Worm (Caenorhabditis elegans) whole organism, young adult: Measurements from ENCODE around the gene T28A11.13.

ENCODE experiments used
- C06A6.2 ChIP-seq: fragments of 200-800 bp; sonication (Bioruptor generic); conservative IDR thresholded peaks from 2 replicates; pipeline ENCODE4 v1.3.6; 2022; ENCODE audit warnings: missing genetic modification characterization, missing compliant biosample characterization
- F10E7.11 ChIP-seq: sonication (generic microtip); optimal IDR thresholded peaks from 2 replicates; lab custom pipeline; 2017; ENCODE audit warnings: mild to moderate bottlenecking, missing genetic modification characterization, moderate library complexity, missing compliant biosample characterization
- F22D6.2 ChIP-seq: sonication (generic microtip); optimal IDR thresholded peaks from 2 replicates; lab custom pipeline; 2016; ENCODE audit warnings: mild to moderate bottlenecking, missing genetic modification characterization, missing compliant biosample characterization
- F49E8.2 ChIP-seq: sonication (generic microtip); optimal IDR thresholded peaks from 3 replicates; lab custom pipeline; 2017; ENCODE audit warnings: missing genetic modification characterization, mild to moderate bottlenecking, missing compliant biosample characterization, antibody characterized with exemption, moderate library complexity; ENCODE audit not compliant: insufficient read depth
- F57A8.1 ChIP-seq: fragments of 200-800 bp; sonication (Bioruptor generic); optimal IDR thresholded peaks from 2 replicates; lab custom pipeline; 2018; ENCODE audit warnings: mild to moderate bottlenecking, missing genetic modification characterization, moderate library complexity, missing compliant biosample characterization
- K12H6.12 ChIP-seq: fragments of 200-800 bp; sonication (Bioruptor generic); optimal IDR thresholded peaks from 2 replicates; lab custom pipeline; 2018; ENCODE audit warnings: mild to moderate bottlenecking, missing genetic modification characterization, missing compliant biosample characterization
- T07F8.4 ChIP-seq: sonication (generic microtip); optimal IDR thresholded peaks from 2 replicates; lab custom pipeline; 2016; ENCODE audit warnings: mild to moderate bottlenecking, missing genetic modification characterization, moderate library complexity, missing compliant biosample characterization
- T26A5.8 ChIP-seq: sonication (generic microtip); optimal IDR thresholded peaks from 2 replicates; lab custom pipeline; 2016; ENCODE audit warnings: missing genetic modification characterization, missing compliant biosample characterization
- Y56A3A.18 ChIP-seq: fragments of 200-800 bp; sonication (Bioruptor generic); IDR thresholded peaks from 2 replicates; pipeline ENCODE4 v1.3.6; 2022; ENCODE audit warnings: missing genetic modification reagents, missing genetic modification characterization, missing compliant biosample characterization
- Y79H2A.3 ChIP-seq: fragments of 200-800 bp; sonication (Bioruptor generic); conservative IDR thresholded peaks from 2 replicates; pipeline ENCODE4 v1.3.6; 2022; ENCODE audit warnings: missing genetic modification reagents, missing genetic modification characterization, missing compliant biosample characterization
- ama-1 ChIP-seq, 3 experiments: fragments of 150-350 bp in 1 of 3; sonication (generic microtip) in 2 of 3; optimal IDR thresholded peaks; 2 replicates each; lab custom pipeline; 2014 to 2018; ENCODE audit warnings: missing biosample characterization in 2 of 3, missing genetic modification characterization in 2 of 3, missing genetic modification reagents in 2 of 3
- athp-1 ChIP-seq: sonication (generic microtip); optimal IDR thresholded peaks from 2 replicates; lab custom pipeline; 2017; ENCODE audit warnings: mild to moderate bottlenecking, missing genetic modification characterization, missing compliant biosample characterization
- bed-1 ChIP-seq: fragments of 200-800 bp; sonication (Bioruptor generic); IDR thresholded peaks from 2 replicates; pipeline ENCODE4 v1.3.6; 2022; ENCODE audit warnings: missing genetic modification reagents, missing genetic modification characterization, missing compliant biosample characterization
- ceh-27 ChIP-seq: fragments of 200-800 bp; sonication (Bioruptor generic); optimal IDR thresholded peaks from 2 replicates; lab custom pipeline; 2018; ENCODE audit warnings: mild to moderate bottlenecking, missing genetic modification characterization, moderate library complexity, missing compliant biosample characterization
- ceh-79 ChIP-seq: sonication (generic microtip); optimal IDR thresholded peaks from 2 replicates; lab custom pipeline; 2017; ENCODE audit warnings: mild to moderate bottlenecking, missing genetic modification characterization, missing compliant biosample characterization
- ceh-91 ChIP-seq: fragments of 200-800 bp; sonication (Bioruptor generic); IDR thresholded peaks from 2 replicates; pipeline ENCODE4 v1.3.6; 2022; ENCODE audit warnings: missing genetic modification reagents, missing genetic modification characterization, missing compliant biosample characterization
- egl-18 ChIP-seq: fragments of 200-800 bp; sonication (Bioruptor generic); IDR thresholded peaks from 2 replicates; pipeline ENCODE4 v1.3.6; 2022; ENCODE audit warnings: missing genetic modification reagents, missing genetic modification characterization, missing compliant biosample characterization
- egrh-3 ChIP-seq: fragments of 200-800 bp; sonication (Bioruptor generic); IDR thresholded peaks from 2 replicates; pipeline ENCODE4 v1.3.6; 2022; ENCODE audit warnings: missing genetic modification reagents, missing genetic modification characterization, missing compliant biosample characterization
- fkh-3 ChIP-seq: sonication (generic microtip); optimal IDR thresholded peaks from 2 replicates; lab custom pipeline; 2016; ENCODE audit warnings: mild to moderate bottlenecking, missing genetic modification characterization, missing compliant biosample characterization
- him-1 ChIP-seq: sonication (generic microtip); optimal IDR thresholded peaks from 2 replicates; lab custom pipeline; 2016; ENCODE audit warnings: missing genotype, missing genetic modification reagents, missing genetic modification characterization, missing compliant biosample characterization
- hmg-1.2 ChIP-seq: fragments of 200-800 bp; sonication (Bioruptor generic); IDR thresholded peaks from 2 replicates; pipeline ENCODE4 v1.3.6; 2022; ENCODE audit warnings: missing genetic modification reagents, missing genetic modification characterization, missing compliant biosample characterization
- hmg-20 ChIP-seq: fragments of 200-800 bp; sonication (Bioruptor generic); IDR thresholded peaks from 2 replicates; pipeline ENCODE4 v1.3.6; 2022; ENCODE audit warnings: missing genetic modification reagents, missing genetic modification characterization, missing compliant biosample characterization
- hrde-1 ChIP-seq: sonication (generic microtip); optimal IDR thresholded peaks from 2 replicates; lab custom pipeline; 2016; ENCODE audit warnings: missing genetic modification characterization, mild to moderate bottlenecking, missing compliant biosample characterization, moderate library complexity, missing genotype, missing genetic modification reagents, borderline replicate concordance
- let-526 ChIP-seq: fragments of 200-800 bp; sonication (Bioruptor generic); IDR thresholded peaks from 2 replicates; pipeline ENCODE4 v1.3.6; 2022; ENCODE audit warnings: missing genetic modification reagents, missing genetic modification characterization, missing compliant biosample characterization
- lin-35 ChIP-seq, 3 experiments: fragments of 150-350 bp in 2 of 3; sonication (generic microtip) in 1 of 3; optimal IDR thresholded peaks; 2 replicates each; lab custom pipeline; 2014 to 2018; ENCODE audit warnings: missing biosample characterization in 3 of 3, missing genetic modification characterization in 3 of 3, missing genetic modification reagents in 3 of 3
- madf-10 ChIP-seq: sonication (generic microtip); optimal IDR thresholded peaks from 2 replicates; lab custom pipeline; 2016; ENCODE audit warnings: mild to moderate bottlenecking, missing genetic modification characterization, missing compliant biosample characterization
- madf-6 ChIP-seq: fragments of 200-800 bp; sonication (Bioruptor generic); IDR thresholded peaks from 2 replicates; pipeline ENCODE4 v1.3.6; 2022; ENCODE audit warnings: missing genetic modification reagents, missing genetic modification characterization, missing compliant biosample characterization
- nfyb-1 ChIP-seq: fragments of 200-800 bp; sonication (Bioruptor generic); IDR thresholded peaks from 2 replicates; pipeline ENCODE4 v1.3.6; 2022; ENCODE audit warnings: missing genetic modification reagents, missing genetic modification characterization, missing compliant biosample characterization
- nhr-120 ChIP-seq: fragments of 200-800 bp; sonication (Bioruptor generic); IDR thresholded peaks from 2 replicates; pipeline ENCODE4 v1.3.6; 2022; ENCODE audit warnings: missing genetic modification characterization, missing compliant biosample characterization
- pbrm-1 ChIP-seq: fragments of 200-800 bp; sonication (Bioruptor generic); IDR thresholded peaks from 2 replicates; pipeline ENCODE4 v1.3.6; 2022; ENCODE audit warnings: missing genetic modification reagents, missing genetic modification characterization, missing compliant biosample characterization
- rec-8 ChIP-seq, 2 experiments: sonication (generic microtip); optimal IDR thresholded peaks; 2 replicates each; lab custom pipeline; 2016; ENCODE audit warnings: mild to moderate bottlenecking in 2 of 2, missing genetic modification characterization in 2 of 2, missing genetic modification reagents in 2 of 2, missing genotype in 2 of 2, missing biosample characterization in 1 of 2, missing compliant biosample characterization in 1 of 2, moderate library complexity in 1 of 2
- snpc-1.3 ChIP-seq: sonication (generic microtip); optimal IDR thresholded peaks from 2 replicates; lab custom pipeline; 2017; ENCODE audit warnings: missing genetic modification characterization, mild to moderate bottlenecking, missing compliant biosample characterization, antibody characterized with exemption, moderate library complexity, missing genotype, missing genetic modification reagents; ENCODE audit not compliant: insufficient read depth
- somi-1 ChIP-seq: fragments of 200-800 bp; sonication (Bioruptor generic); optimal IDR thresholded peaks from 2 replicates; lab custom pipeline; 2018; ENCODE audit warnings: mild to moderate bottlenecking, missing genetic modification characterization, missing compliant biosample characterization
- tbx-9 ChIP-seq: sonication (generic microtip); optimal IDR thresholded peaks from 2 replicates; lab custom pipeline; 2016; ENCODE audit warnings: borderline replicate concordance, missing genetic modification characterization, inconsistent platforms, missing compliant biosample characterization
- unc-62 ChIP-seq: fragments of 150-350 bp; optimal IDR thresholded peaks from 2 replicates; lab custom pipeline; 2014; ENCODE audit warnings: missing biosample characterization, missing genetic modification reagents, missing genetic modification characterization
- ztf-18 ChIP-seq: sonication (generic microtip); optimal IDR thresholded peaks from 2 replicates; lab custom pipeline; 2016; ENCODE audit warnings: missing genotype, mild to moderate bottlenecking, missing genetic modification characterization, missing compliant biosample characterization
- ztf-22 ChIP-seq: fragments of 200-800 bp; sonication (Bioruptor generic); optimal IDR thresholded peaks from 2 replicates; lab custom pipeline; 2018; ENCODE audit warnings: mild to moderate bottlenecking, missing genetic modification characterization, moderate library complexity, missing compliant biosample characterization
- ztf-25 ChIP-seq: fragments of 200-800 bp; sonication (Bioruptor generic); IDR thresholded peaks from 2 replicates; pipeline ENCODE4 v1.3.6; 2022; ENCODE audit warnings: missing genetic modification reagents, missing genetic modification characterization, missing compliant biosample characterization
- ztf-26 ChIP-seq: sonication (generic microtip); optimal IDR thresholded peaks from 2 replicates; lab custom pipeline; 2017; ENCODE audit warnings: missing genetic modification characterization, missing compliant biosample characterization
- ztf-28 ChIP-seq: fragments of 200-800 bp; sonication (Bioruptor generic); IDR thresholded peaks from 2 replicates; pipeline ENCODE4 v1.3.6; 2022; ENCODE audit warnings: missing genetic modification reagents, missing genetic modification characterization, missing compliant biosample characterization

The T28A11.13 gene

ce11 chrV:3250153-3250552 is at the start of gene T28A11.13:
Gene T28A11.13 (minus strand): TSS chrV:3250253.
- TF ChIP-seq fkh-3 (tag; lab: Kevin White, UChicago) (no peak), T07F8.4 (no peak), madf-6 (GFP tag; lab: Robert Waterston, UW) (no peak), unc-62 (no peak), athp-1 (no peak), lin-35 (GFP tag; optimal IDR thresholded peaks at IDR 0.05; lab: Kevin White, UChicago) (no peak)

DNA sequence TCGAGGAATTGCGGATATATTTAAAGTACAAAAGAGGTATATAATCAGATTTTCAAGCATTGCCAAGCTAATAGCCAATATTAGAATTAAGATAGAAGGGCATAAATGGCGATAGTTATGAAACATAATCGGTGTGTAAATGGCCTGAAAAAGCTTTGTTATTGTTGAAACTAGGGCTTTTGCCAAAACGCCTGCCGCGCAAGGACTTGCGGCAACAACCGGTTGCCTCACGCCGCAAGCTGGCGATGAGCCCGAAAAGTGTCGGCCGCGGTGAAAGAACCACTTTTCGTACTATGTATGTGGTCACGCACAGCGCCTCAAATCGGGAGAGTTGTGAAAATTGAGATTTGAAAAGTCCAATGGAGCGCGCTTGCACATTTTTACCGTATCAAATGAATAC is 49.4 kb upstream of the T28A11.13 start:
- TF ChIP-seq egl-18 (GFP tag; lab: Robert Waterston, UW) (peak; percentile 66; the same call in 1 of the 2 replicates), Y79H2A.3 (GFP tag; lab: Robert Waterston, UW) (no peak), ceh-27 (GFP tag; lab: Kevin White, UChicago) (no peak), Y56A3A.18 (no peak), nhr-120 (GFP tag; lab: Robert Waterston, UW) (no peak), F10E7.11 (tag; lab: Kevin White, UChicago) (no peak), let-526 (GFP tag; lab: Robert Waterston, UW) (0 out of 2 replicates have a peak, but pooled peaks have one; percentile 22), madf-6 (GFP tag; lab: Robert Waterston, UW) (no peak), rec-8 (tag; optimal IDR thresholded peaks at IDR 0.05; lab: Kevin White, UChicago) (no peak), T26A5.8 (tag; lab: Kevin White, UChicago) (no peak), F57A8.1 (GFP tag; lab: Kevin White, UChicago) (no peak), hrde-1 (tag; lab: Kevin White, UChicago) (no peak), ztf-22 (no peak), hmg-20 (GFP tag; lab: Robert Waterston, UW) (no peak), pbrm-1 (GFP tag; lab: Robert Waterston, UW) (no peak), C06A6.2 (no peak), ztf-25 (GFP tag; lab: Robert Waterston, UW) (0 out of 2 replicates have a peak, but pooled peaks have one; percentile 36), T07F8.4 (no peak), nfyb-1 (GFP tag; lab: Robert Waterston, UW) (no peak), bed-1 (GFP tag; lab: Robert Waterston, UW) (no peak), madf-10 (tag; lab: Kevin White, UChicago) (no peak), egrh-3 (GFP tag; lab: Robert Waterston, UW) (no peak), F49E8.2 (tag; lab: Kevin White, UChicago) (no peak), ztf-26 (tag; lab: Kevin White, UChicago) (no peak), ztf-18 (tag; lab: Kevin White, UChicago) (no peak), ceh-91 (GFP tag; lab: Robert Waterston, UW) (no peak)

- TF ChIP-seq fkh-3 (tag; lab: Kevin White, UChicago) (no peak), somi-1 (GFP tag; lab: Kevin White, UChicago) (no peak), rec-8 (tag; optimal IDR thresholded peaks at IDR 0.05; lab: Kevin White, UChicago) (no peak), him-1 (tag; lab: Kevin White, UChicago) (no peak), F49E8.2 (tag; lab: Kevin White, UChicago) (no peak), hmg-1.2 (GFP tag; lab: Robert Waterston, UW) (no peak), K12H6.12 (tag; lab: Kevin White, UChicago) (no peak), ceh-79 (tag; lab: Kevin White, UChicago) (no peak), F22D6.2 (tag; lab: Kevin White, UChicago) (no peak), ztf-28 (GFP tag; lab: Robert Waterston, UW) (no peak), snpc-1.3 (no peak), ama-1 (optimal IDR thresholded peaks at IDR 0.05; lab: Kevin White, UChicago) (no peak), ama-1 (GFP tag; optimal IDR thresholded peaks at IDR 0.05; lab: Kevin White, UChicago) (no peak), tbx-9 (tag; lab: Kevin White, UChicago) (no peak)
Measured at ce11 chrV:3297764-3298163, 47.7 kb upstream of the T28A11.13 start, which contains the start of gene srx-122. Gene srx-122 (minus strand): TSS chrV:3297864.
